Fruit fly (Drosophila melanogaster) whole organism, embryonic: ENCODE data around the gene ash1.

Experiments
- Abd-B ChIP-seq: fragments of 200-800 bp; sonication (Bioruptor generic); optimal IDR thresholded peaks from 2 replicates; lab custom pipeline; 2018; ENCODE audit warnings: missing biosample characterization, mild to moderate bottlenecking, missing genetic modification characterization, moderate library complexity
- Adf1 ChIP-seq: fragments of 200-800 bp; sonication (Bioruptor generic); IDR thresholded peaks from 2 replicates; pipeline ENCODE4 v1.3.6; 2022; ENCODE audit warnings: missing biosample characterization, missing genetic modification characterization
- Aef1 ChIP-seq: fragments of 200-800 bp; sonication (Bioruptor generic); IDR thresholded peaks from 3 replicates; pipeline ENCODE4 v1.3.6; 2022; ENCODE audit warnings: missing biosample characterization, missing genetic modification characterization
- Atf-2 ChIP-seq: fragments of 200-800 bp; sonication (Bioruptor generic); optimal IDR thresholded peaks from 2 replicates; lab custom pipeline; 2016; ENCODE audit warnings: missing biosample characterization, missing genetic modification characterization
- Bgb ChIP-seq: fragments of 200-800 bp; sonication (Bioruptor generic); IDR thresholded peaks from 2 replicates; pipeline ENCODE4 v1.3.6; 2022; ENCODE audit warnings: missing biosample characterization, missing genetic modification characterization; ENCODE audit not compliant: partially characterized antibody
- C15 ChIP-seq: fragments of 200-800 bp; sonication (Bioruptor generic); IDR thresholded peaks from 3 replicates; pipeline ENCODE4 v1.3.6; 2022; ENCODE audit warnings: missing biosample characterization, missing genetic modification characterization
- CG1024 ChIP-seq: fragments of 200-800 bp; sonication (Bioruptor generic); IDR thresholded peaks from 2 replicates; pipeline ENCODE4 v1.3.6; 2022; ENCODE audit warnings: missing biosample characterization, missing genetic modification characterization
- CG10321 ChIP-seq: fragments of 200-800 bp; sonication (Bioruptor generic); IDR thresholded peaks from 2 replicates; pipeline ENCODE4 v1.3.6; 2022; ENCODE audit warnings: missing biosample characterization, missing genetic modification characterization
- CG10565 ChIP-seq: fragments of 200-800 bp; sonication (Bioruptor generic); optimal IDR thresholded peaks from 3 replicates; lab custom pipeline; 2016; ENCODE audit warnings: missing biosample characterization, mild to moderate bottlenecking, missing genetic modification characterization
- CG11085 ChIP-seq: fragments of 200-800 bp; sonication (Bioruptor generic); IDR thresholded peaks from 2 replicates; pipeline ENCODE4 v1.3.6; 2022; ENCODE audit warnings: missing biosample characterization, missing genetic modification characterization
- CG11398 ChIP-seq: fragments of 200-800 bp; sonication (Bioruptor generic); optimal IDR thresholded peaks from 2 replicates; lab custom pipeline; 2016; ENCODE audit warnings: missing biosample characterization, missing genetic modification characterization
- CG1233 ChIP-seq: fragments of 200-800 bp; sonication (Bioruptor generic); optimal IDR thresholded peaks from 4 replicates; lab custom pipeline; 2018; ENCODE audit warnings: missing biosample characterization, mild to moderate bottlenecking, missing genetic modification characterization
- CG13424 ChIP-seq: fragments of 200-800 bp; sonication (Bioruptor generic); optimal IDR thresholded peaks from 2 replicates; lab custom pipeline; 2019; ENCODE audit warnings: missing biosample characterization, mild to moderate bottlenecking, missing genetic modification characterization, moderate library complexity
- CG15269 ChIP-seq: fragments of 200-800 bp; sonication (Bioruptor generic); optimal IDR thresholded peaks from 2 replicates; lab custom pipeline; 2018; ENCODE audit warnings: missing biosample characterization, mild to moderate bottlenecking, missing genetic modification characterization, moderate library complexity
- CG2875 ChIP-seq: fragments of 200-800 bp; sonication (Bioruptor generic); optimal IDR thresholded peaks from 2 replicates; lab custom pipeline; 2017; ENCODE audit warnings: missing biosample characterization, mild to moderate bottlenecking, missing genetic modification characterization, missing genetic modification reagents
- CG2889 ChIP-seq: fragments of 200-800 bp; sonication (Bioruptor generic); IDR thresholded peaks from 3 replicates; pipeline ENCODE4 v1.3.6; 2022; ENCODE audit warnings: missing biosample characterization, missing genetic modification characterization
- CG33213 ChIP-seq: fragments of 200-800 bp; sonication (Bioruptor generic); optimal IDR thresholded peaks from 3 replicates; lab custom pipeline; 2016; ENCODE audit warnings: missing biosample characterization, missing genetic modification characterization
- CG34422 ChIP-seq: fragments of 200-800 bp; sonication (Bioruptor generic); IDR thresholded peaks from 3 replicates; pipeline ENCODE4 v1.3.6; 2022; ENCODE audit warnings: missing biosample characterization, missing genetic modification characterization
- CG4854 ChIP-seq: fragments of 200-800 bp; sonication (Bioruptor generic); optimal IDR thresholded peaks from 2 replicates; lab custom pipeline; 2016; ENCODE audit warnings: missing biosample characterization, missing genetic modification characterization, inconsistent platforms
- CG8290 ChIP-seq, 3 experiments: fragments of 200-800 bp; sonication (Bioruptor generic); optimal IDR thresholded peaks; 2 replicates each; lab custom pipeline; 2016 to 2019; ENCODE audit warnings: missing biosample characterization in 3 of 3, missing genetic modification characterization in 3 of 3, mild to moderate bottlenecking in 2 of 3, moderate library complexity in 1 of 3
- CoRest ChIP-seq: fragments of 200-800 bp; sonication (Bioruptor generic); optimal IDR thresholded peaks from 3 replicates; lab custom pipeline; 2018; ENCODE audit warnings: missing biosample characterization, mild to moderate bottlenecking, missing genetic modification characterization, moderate library complexity
- Elba2 ChIP-seq: fragments of 200-800 bp; sonication (Bioruptor generic); optimal IDR thresholded peaks from 3 replicates; lab custom pipeline; 2016; ENCODE audit warnings: missing biosample characterization, missing genetic modification characterization
- Hey ChIP-seq: fragments of 200-800 bp; sonication (Bioruptor generic); optimal IDR thresholded peaks from 3 replicates; lab custom pipeline; 2018; ENCODE audit warnings: missing biosample characterization, mild to moderate bottlenecking, missing genetic modification characterization
- Lhr ChIP-seq: fragments of 200-800 bp; sonication (Bioruptor generic); optimal IDR thresholded peaks from 3 replicates; lab custom pipeline; 2017; ENCODE audit warnings: mild to moderate bottlenecking, missing biosample characterization, missing genetic modification reagents, missing genetic modification characterization
- Mes4 ChIP-seq: fragments of 200-800 bp; sonication (Bioruptor generic); optimal IDR thresholded peaks from 2 replicates; lab custom pipeline; 2016; ENCODE audit warnings: missing biosample characterization, missing genetic modification characterization
- NC2α ChIP-seq: fragments of 200-800 bp; sonication (Bioruptor generic); optimal IDR thresholded peaks from 2 replicates; lab custom pipeline; 2016; ENCODE audit warnings: missing biosample characterization, missing genetic modification characterization
- Oli ChIP-seq: fragments of 200-800 bp; sonication (Bioruptor generic); optimal IDR thresholded peaks from 2 replicates; lab custom pipeline; 2018; ENCODE audit warnings: missing biosample characterization, mild to moderate bottlenecking, missing genetic modification characterization, moderate library complexity
- Ravus ChIP-seq: fragments of 200-800 bp; sonication (Bioruptor generic); IDR thresholded peaks from 2 replicates; pipeline ENCODE4 v1.3.6; 2022; ENCODE audit warnings: missing biosample characterization, missing genetic modification characterization
- Sox100B ChIP-seq: fragments of 200-800 bp; sonication (Bioruptor generic); optimal IDR thresholded peaks from 3 replicates; lab custom pipeline; 2018; ENCODE audit warnings: missing biosample characterization, mild to moderate bottlenecking, missing genetic modification characterization
- Xrp1 ChIP-seq: fragments of 200-800 bp; sonication (Bioruptor generic); IDR thresholded peaks from 2 replicates; pipeline ENCODE4 v1.3.6; 2022; ENCODE audit warnings: missing biosample characterization, missing genetic modification characterization
- bbx ChIP-seq: fragments of 200-800 bp; sonication (Bioruptor generic); IDR thresholded peaks from 2 replicates; pipeline ENCODE4 v1.3.6; 2022; ENCODE audit warnings: missing biosample characterization, missing genetic modification characterization; ENCODE audit not compliant: partially characterized antibody
- chinmo ChIP-seq: fragments of 200-800 bp; sonication (Bioruptor generic); IDR thresholded peaks from 4 replicates; pipeline ENCODE4 v1.3.6; 2022; ENCODE audit warnings: missing biosample characterization, missing genetic modification characterization; ENCODE audit not compliant: partially characterized antibody
- crol ChIP-seq: fragments of 200-800 bp; sonication (Bioruptor generic); IDR thresholded peaks from 2 replicates; pipeline ENCODE4 v1.3.6; 2022; ENCODE audit warnings: missing biosample characterization, missing genetic modification characterization
- danr ChIP-seq: fragments of 200-800 bp; sonication (Bioruptor generic); IDR thresholded peaks from 2 replicates; pipeline ENCODE4 v1.3.6; 2022; ENCODE audit warnings: missing biosample characterization, missing genetic modification characterization
- dmrt11E ChIP-seq: fragments of 200-800 bp; sonication (Bioruptor generic); optimal IDR thresholded peaks from 3 replicates; lab custom pipeline; 2018; ENCODE audit warnings: missing biosample characterization, mild to moderate bottlenecking, missing genetic modification characterization, moderate library complexity
- emc ChIP-seq: fragments of 200-800 bp; sonication (Bioruptor generic); optimal IDR thresholded peaks from 2 replicates; lab custom pipeline; 2016; ENCODE audit warnings: missing biosample characterization, missing genetic modification characterization
- gfzf ChIP-seq: fragments of 200-800 bp; sonication (Bioruptor generic); optimal IDR thresholded peaks from 2 replicates; lab custom pipeline; 2016; ENCODE audit warnings: missing biosample characterization, mild to moderate bottlenecking, missing genetic modification characterization, moderate library complexity
- gro ChIP-seq: fragments of 200-800 bp; sonication (Bioruptor generic); optimal IDR thresholded peaks from 2 replicates; lab custom pipeline; 2016; ENCODE audit warnings: missing biosample characterization, missing genetic modification characterization
- gsb-n ChIP-seq: fragments of 200-800 bp; sonication (Bioruptor generic); optimal IDR thresholded peaks from 3 replicates; lab custom pipeline; 2018; ENCODE audit warnings: missing biosample characterization, mild to moderate bottlenecking, missing genetic modification characterization
- insv ChIP-seq, 2 experiments: fragments of 200-800 bp; sonication (Bioruptor generic); optimal IDR thresholded peaks; 3 replicates each; lab custom pipeline; 2016 to 2018; ENCODE audit warnings: missing biosample characterization in 2 of 2, missing genetic modification characterization in 2 of 2
- inv ChIP-seq: fragments of 200-800 bp; sonication (Bioruptor generic); IDR thresholded peaks from 2 replicates; pipeline ENCODE4 v1.3.6; 2022; ENCODE audit warnings: missing biosample characterization, missing genetic modification characterization; ENCODE audit not compliant: partially characterized antibody
- nau ChIP-seq: fragments of 200-800 bp; sonication (Bioruptor generic); optimal IDR thresholded peaks from 3 replicates; lab custom pipeline; 2017; ENCODE audit warnings: missing biosample characterization, mild to moderate bottlenecking, missing genetic modification characterization, missing genetic modification reagents
- pho ChIP-seq: fragments of 200-800 bp; sonication (Bioruptor generic); optimal IDR thresholded peaks from 2 replicates; lab custom pipeline; 2016; ENCODE audit warnings: missing biosample characterization, missing genetic modification characterization
- prd ChIP-seq, 3 experiments: fragments of >200 bp in 2 of 3; fragments of 200-800 bp in 1 of 3; sonication (Bioruptor generic) in 1 of 3; optimal IDR thresholded peaks in 2 of 3; IDR thresholded peaks in 1 of 3; 2 replicates in 2 of 3; 3 replicates in 1 of 3; pipeline versions ENCODE4 v1.3.6 to Lab custom; 2017 to 2022; ENCODE audit warnings: missing biosample characterization in 1 of 3, missing genetic modification characterization in 1 of 3
- psq ChIP-seq: fragments of 200-800 bp; sonication (Bioruptor generic); optimal IDR thresholded peaks from 2 replicates; lab custom pipeline; 2017; ENCODE audit warnings: missing biosample characterization, missing genetic modification characterization
- ranshi ChIP-seq: fragments of 200-800 bp; sonication (Bioruptor generic); IDR thresholded peaks from 2 replicates; pipeline ENCODE4 v1.3.6; 2022; ENCODE audit warnings: missing biosample characterization, missing genetic modification characterization
- sqz ChIP-seq: fragments of 200-800 bp; sonication (Bioruptor generic); optimal IDR thresholded peaks from 3 replicates; lab custom pipeline; 2018; ENCODE audit warnings: missing biosample characterization, mild to moderate bottlenecking, missing genetic modification characterization
- sug ChIP-seq: fragments of 200-800 bp; optimal IDR thresholded peaks from 2 replicates; lab custom pipeline; 2019; ENCODE audit warnings: missing biosample characterization, mild to moderate bottlenecking, missing genetic modification characterization, moderate library complexity
- tap ChIP-seq: fragments of 200-800 bp; optimal IDR thresholded peaks from 3 replicates; lab custom pipeline; 2019; ENCODE audit warnings: missing biosample characterization, mild to moderate bottlenecking, missing genetic modification characterization, moderate library complexity
- tgo ChIP-seq: fragments of 200-800 bp; sonication (Bioruptor generic); IDR thresholded peaks from 3 replicates; pipeline ENCODE4 v1.3.6; 2022; ENCODE audit warnings: missing biosample characterization, missing genetic modification characterization
- tin ChIP-seq: fragments of 200-800 bp; sonication (Bioruptor generic); optimal IDR thresholded peaks from 3 replicates; lab custom pipeline; 2016; ENCODE audit warnings: missing biosample characterization, missing genetic modification characterization

ash1 gene

dm6 chr3L:19630701-19631100, 32.1 kb upstream of the ash1 start (continued):
- peak; percentile 66 for TF ChIP-seq Elba2 (GFP tag; lab: Kevin White, UChicago)
- no peak for TF ChIP-seq nau
- peak; percentile 51 for TF ChIP-seq sug (tag; lab: Kevin White, UChicago)
- TF ChIP-seq crol, result peak; percentile 74
- TF ChIP-seq gfzf (GFP tag; lab: Kevin White, UChicago), result no peak
- TF ChIP-seq Hey (tag; lab: Kevin White, UChicago), result no peak
- TF ChIP-seq CG10321 (GFP tag; lab: Robert Waterston, UW), result no peak
- no peak for TF ChIP-seq CG2875 (GFP tag; lab: Kevin White, UChicago)
- peak; percentile 29; the same call in 1 of the 2 replicates for TF ChIP-seq Adf1 (GFP tag; lab: Robert Waterston, UW)
- no peak for TF ChIP-seq CG11398
- no peak for TF ChIP-seq CG4854
- TF ChIP-seq Ravus, result no peak
- no peak for TF ChIP-seq Mes4 (GFP tag; lab: Kevin White, UChicago)
- TF ChIP-seq C15 (GFP tag; lab: Robert Waterston, UW), result no peak
- TF ChIP-seq psq, result no peak
- TF ChIP-seq tin (GFP tag; lab: Kevin White, UChicago), result no peak
- no peak for TF ChIP-seq tap (tag; lab: Kevin White, UChicago)
- no peak for TF ChIP-seq CG34422
- TF ChIP-seq Abd-B (GFP tag; lab: Kevin White, UChicago), result no peak
- no peak for TF ChIP-seq CG15269 (tag; lab: Kevin White, UChicago)
- no peak for TF ChIP-seq emc (GFP tag; lab: Kevin White, UChicago)
- no peak for TF ChIP-seq Aef1 (GFP tag; lab: Robert Waterston, UW)
- TF ChIP-seq Atf-2 (GFP tag; lab: Kevin White, UChicago), result no peak
- no peak for TF ChIP-seq ranshi (GFP tag; lab: Robert Waterston, UW)
- no peak for TF ChIP-seq gsb-n (tag; lab: Kevin White, UChicago)
- no peak for TF ChIP-seq Sox100B
- TF ChIP-seq CG2889 (GFP tag; lab: Robert Waterston, UW), result no peak
- no peak for TF ChIP-seq Lhr (GFP tag; lab: Kevin White, UChicago)
- TF ChIP-seq insv (GFP tag; optimal IDR thresholded peaks at IDR 0.05; lab: Kevin White, UChicago), result peak in 1 of 2 experiments; percentile 51
- TF ChIP-seq dmrt11E (tag; lab: Kevin White, UChicago), result no peak
- no peak for TF ChIP-seq inv (GFP tag; lab: Robert Waterston, UW)
- TF ChIP-seq NC2α (GFP tag; lab: Kevin White, UChicago), result no peak
- no peak for TF ChIP-seq Bgb
- TF ChIP-seq chinmo (GFP tag; lab: Robert Waterston, UW), result 0 out of 4 replicates have a peak, but pooled peaks have one; percentile 34
- TF ChIP-seq danr, result no peak
- no peak for TF ChIP-seq CG1233 (GFP tag; lab: Kevin White, UChicago)
- no peak for TF ChIP-seq CG13424 (tag; lab: Kevin White, UChicago)
- no peak for TF ChIP-seq CoRest
- no peak for TF ChIP-seq CG1024 (GFP tag; lab: Robert Waterston, UW)
- no peak for TF ChIP-seq CG10565 (GFP tag; lab: Kevin White, UChicago)
- TF ChIP-seq sqz (GFP tag; lab: Kevin White, UChicago), result no peak
- no peak for TF ChIP-seq tgo
- peak; percentile 32; the same call in 1 of the 2 replicates for TF ChIP-seq bbx (GFP tag; lab: Robert Waterston, UW)
- TF ChIP-seq Xrp1 (GFP tag; lab: Robert Waterston, UW), result 0 out of 2 replicates have a peak, but pooled peaks have one; percentile 18
- TF ChIP-seq CG8290 (GFP tag; optimal IDR thresholded peaks at IDR 0.05; lab: Kevin White, UChicago), result no peak
- no peak for TF ChIP-seq CG8290 (tag; optimal IDR thresholded peaks at IDR 0.05; lab: Kevin White, UChicago)
- no peak for TF ChIP-seq CG11085 (GFP tag; lab: Robert Waterston, UW)
- no peak for TF ChIP-seq CG33213 (GFP tag; lab: Kevin White, UChicago)
- TF ChIP-seq gro (GFP tag; lab: Kevin White, UChicago), result no peak
- TF ChIP-seq Oli (tag; lab: Kevin White, UChicago), result no peak
- TF ChIP-seq prd (optimal IDR thresholded peaks at IDR 0.05; lab: Kevin White, UChicago), result no peak
- TF ChIP-seq prd (GFP tag; IDR thresholded peaks at IDR 0.05; lab: Robert Waterston, UW), result no peak
- TF ChIP-seq pho (GFP tag; lab: Kevin White, UChicago), result peak; percentile 3
